Fruit fly (Drosophila melanogaster) Kc167 (cell line): ENCODE results near the gene OS9.

Experiments
- Myc ChIP-seq: fragments of >200 bp; optimal IDR thresholded peaks from 2 replicates; lab custom pipeline; 2017; ENCODE audit warnings: missing external identifiers
- psq ChIP-seq: fragments of >200 bp; optimal IDR thresholded peaks from 2 replicates; lab custom pipeline; 2017; ENCODE audit warnings: missing external identifiers

- TF ChIP-seq psq: no peak
- no peak for TF ChIP-seq Myc (lab: Kevin White, UChicago)
Measured at dm6 chr2L:19943112-19943511, 23.2 kb downstream of the OS9 start.
